Fruit fly (Drosophila melanogaster) whole organism: ENCODE measurements around the gene Gart.

Experiments used
- pan ChIP-seq: fragments of >200 bp; optimal IDR thresholded peaks from 2 replicates; lab custom pipeline; 2017
- psq ChIP-seq: fragments of >200 bp; optimal IDR thresholded peaks from 2 replicates; lab custom pipeline; 2017

- no peak for TF ChIP-seq psq (lab: Kevin White, UChicago)
- no peak for TF ChIP-seq pan (lab: Kevin White, UChicago)
These were observed 44.0 kb upstream of the Gart start, which contains the start of gene Ugt307A1 for dm6 chr2L:7067683-7068082.
